Worm (Caenorhabditis elegans): Measurements from ENCODE around the gene C50E3.15.

Gene C50E3.15

ce11 chrV:7609698-7610420, 8.4 kb upstream of the C50E3.15 start, which contains the start of the genes folt-3 and clec-214:
Gene folt-3 (minus strand): TSS chrV:7609748.
Gene clec-214 (plus strand): TSS chrV:7610370.
- TF ChIP-seq nhr-28 (tag; optimal IDR thresholded peaks at IDR 0.05) (peak; percentile 80), ZK546.5 (tag; optimal IDR thresholded peaks at IDR 0.05) (no peak), T26A8.4 (GFP tag; IDR thresholded peaks at IDR 0.05) (no peak), jun-1 (tag; optimal IDR thresholded peaks at IDR 0.05) (no peak), lin-39 (tag; optimal IDR thresholded peaks at IDR 0.05) (no peak), ctbp-1 (GFP tag; IDR thresholded peaks at IDR 0.05) (no peak), lin-15B (tag; optimal IDR thresholded peaks at IDR 0.05) (no peak), egl-43 (GFP tag; IDR thresholded peaks at IDR 0.05) (no peak)

DNA sequence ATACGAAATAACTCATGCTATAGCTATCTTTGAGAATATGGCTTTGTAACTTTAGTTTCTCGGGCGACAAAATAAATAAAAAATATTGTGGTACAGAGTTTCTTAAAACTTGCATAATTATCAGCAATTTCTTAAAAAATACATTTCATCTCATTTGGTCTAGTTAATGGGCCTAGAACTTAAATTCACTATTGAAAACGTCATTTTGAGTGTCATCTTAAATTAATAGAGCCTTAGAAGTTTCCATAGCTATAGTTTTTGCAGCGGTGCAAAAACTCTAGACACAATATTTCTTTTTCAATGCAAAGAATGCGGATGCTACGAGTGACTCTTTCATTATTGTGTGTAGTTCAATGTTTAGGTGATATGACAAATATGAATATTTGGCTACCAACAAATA, 6.2 kb upstream of the C50E3.15 start, which contains the start of gene clec-215:
clec-215 (plus strand) TSS at position 301 of the 400 bp plus-strand sequence.
- TF ChIP-seq lin-39 (tag; optimal IDR thresholded peaks at IDR 0.05) = no peak
- TF ChIP-seq dmd-9 (GFP tag; IDR thresholded peaks at IDR 0.05) = no peak
- TF ChIP-seq Y5F2A.4 (GFP tag; optimal IDR thresholded peaks at IDR 0.05) = no peak
- no peak for TF ChIP-seq fos-1 (tag; optimal IDR thresholded peaks at IDR 0.05)

- TF ChIP-seq zfp-2 (tag; optimal IDR thresholded peaks at IDR 0.05) (no peak), hlh-30 (tag; optimal IDR thresholded peaks at IDR 0.05; ENCODE audit: insufficient read depth) (no peak), T20F7.1 (GFP tag; optimal IDR thresholded peaks at IDR 0.05) (no peak), F26F4.8 (GFP tag; conservative IDR thresholded peaks at IDR 0.05) (no peak), ctbp-1 (GFP tag; IDR thresholded peaks at IDR 0.05) (no peak), pha-4 (GFP tag; IDR thresholded peaks at IDR 0.05) (no peak), pha-4 (tag; optimal IDR thresholded peaks at IDR 0.05) (no peak), daf-16 (GFP tag; optimal IDR thresholded peaks at IDR 0.05) (no peak), daf-16 (tag; optimal IDR thresholded peaks at IDR 0.05) (no peak), zfp-3 (GFP tag; conservative IDR thresholded peaks at IDR 0.05) (no peak)
These were observed 3.8 kb downstream of the C50E3.15 start, which contains the start of gene C50E3.12 for ce11 chrV:7622011-7622465. Gene C50E3.12 (minus strand): TSS chrV:7622061.

DNA sequence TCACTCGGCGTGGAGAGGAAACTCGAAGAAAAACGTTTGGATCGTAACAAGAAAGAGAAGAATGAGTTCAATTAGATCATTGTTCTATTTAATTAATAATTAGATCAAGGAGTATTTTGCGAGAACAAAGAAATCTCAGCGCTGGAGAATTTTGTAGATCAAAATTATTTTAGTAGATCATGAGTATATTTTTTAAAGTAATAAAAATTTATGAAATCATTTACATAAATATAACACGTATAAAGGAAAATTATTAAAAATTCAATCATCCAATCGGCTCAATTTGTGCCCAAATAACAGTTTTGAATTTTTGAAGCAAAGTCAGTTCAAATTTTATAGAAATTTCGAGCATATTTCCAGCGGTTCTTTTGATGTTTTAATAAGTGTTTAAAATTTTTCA, 5.9 kb downstream of the C50E3.15 start, which contains the start of gene C50E3.13:
C50E3.13 (minus strand) TSS at position 101 of the 400 bp plus-strand sequence.
- TF ChIP-seq lin-15B (tag; optimal IDR thresholded peaks at IDR 0.05) (no peak), nhr-6 (tag; optimal IDR thresholded peaks at IDR 0.05) (no peak), ctbp-1 (GFP tag; IDR thresholded peaks at IDR 0.05) (no peak), daf-19 (GFP tag; conservative IDR thresholded peaks at IDR 0.05) (no peak), hmg-1.1 (GFP tag; IDR thresholded peaks at IDR 0.05) (no peak), daf-12 (tag; optimal IDR thresholded peaks at IDR 0.05) (no peak), pqm-1 (tag; optimal IDR thresholded peaks at IDR 0.05) (no peak), F10B5.3 (tag; optimal IDR thresholded peaks at IDR 0.05) (no peak)

- TF ChIP-seq F49E8.2 (tag; optimal IDR thresholded peaks at IDR 0.05; ENCODE audit: borderline replicate concordance) = no peak
- peak; percentile 6 for TF ChIP-seq aha-1 (tag)
These were observed 6.4 kb downstream of the C50E3.15 start, which contains the start of gene grsp-4 for ce11 chrV:7624652-7625051. Gene grsp-4 (plus strand): TSS chrV:7624952.

ce11 chrV:7626550-7626949, 8.3 kb downstream of the C50E3.15 start, which contains the start of gene F07C4.6:
Gene F07C4.6 (plus strand): TSS chrV:7626850.
- TF ChIP-seq ceh-82 (tag; optimal IDR thresholded peaks at IDR 0.05) = no peak
- no peak for TF ChIP-seq lin-13 (GFP tag; optimal IDR thresholded peaks at IDR 0.05)
- no peak for TF ChIP-seq Y75B8A.6 (GFP tag; IDR thresholded peaks at IDR 0.05)
- no peak for TF ChIP-seq dmd-8 (GFP tag; IDR thresholded peaks at IDR 0.05)
- no peak for TF ChIP-seq lin-1 (GFP tag; IDR thresholded peaks at IDR 0.05)
- TF ChIP-seq zip-2 (tag; optimal IDR thresholded peaks at IDR 0.05) = no peak
- TF ChIP-seq pqm-1 (tag; optimal IDR thresholded peaks at IDR 0.05) = no peak
- TF ChIP-seq mxl-3 (GFP tag; optimal IDR thresholded peaks at IDR 0.05) = no peak
- no peak for TF ChIP-seq daf-8 (GFP tag; IDR thresholded peaks at IDR 0.05)
- TF ChIP-seq F44E2.7 (GFP tag; IDR thresholded peaks at IDR 0.05) = no peak
- TF ChIP-seq hlh-11 (tag; optimal IDR thresholded peaks at IDR 0.05) = no peak

Data from whole organism, L4 larva.